Worm (Caenorhabditis elegans) whole organism, L3 larva: ENCODE measurements around the gene ZC250.4.

ENCODE experiments used
- ama-1 ChIP-seq: fragments of 150-350 bp; optimal IDR thresholded peaks from 2 replicates; lab custom pipeline; 2018
- ceh-82 ChIP-seq: fragments of 150-350 bp; optimal IDR thresholded peaks from 2 replicates; lab custom pipeline; 2014; ENCODE audit warnings: missing biosample characterization, missing genetic modification characterization
- elt-1 ChIP-seq: fragments of 150-350 bp; optimal IDR thresholded peaks from 2 replicates; lab custom pipeline; 2014; ENCODE audit warnings: missing biosample characterization, missing genetic modification characterization
- fos-1 ChIP-seq: fragments of 150-350 bp; optimal IDR thresholded peaks from 2 replicates; lab custom pipeline; 2014; ENCODE audit warnings: missing biosample characterization, missing genetic modification characterization
- jun-1 ChIP-seq: fragments of 150-350 bp; optimal IDR thresholded peaks from 2 replicates; lab custom pipeline; 2014; ENCODE audit warnings: missing biosample characterization, missing genetic modification reagents, missing genetic modification characterization
- mdl-1 ChIP-seq: fragments of 150-350 bp; optimal IDR thresholded peaks from 2 replicates; lab custom pipeline; 2014; ENCODE audit warnings: missing biosample characterization, missing genetic modification characterization
- nfya-1 ChIP-seq: sonication (generic microtip); optimal IDR thresholded peaks from 2 replicates; lab custom pipeline; 2017; ENCODE audit warnings: missing genetic modification characterization, mild to moderate bottlenecking, missing compliant biosample characterization, antibody characterized with exemption, moderate library complexity; ENCODE audit not compliant: insufficient read depth
- nhr-28 ChIP-seq: fragments of 150-350 bp; optimal IDR thresholded peaks from 2 replicates; lab custom pipeline; 2014; ENCODE audit warnings: missing biosample characterization, missing genetic modification characterization
- nhr-76 ChIP-seq: fragments of 150-350 bp; sonication (generic microtip); optimal IDR thresholded peaks from 5 replicates; lab custom pipeline; 2014; ENCODE audit warnings: missing biosample characterization, missing genetic modification characterization
- snpc-4 ChIP-seq: fragments of 150-350 bp; optimal IDR thresholded peaks from 2 replicates; lab custom pipeline; 2014; ENCODE audit warnings: missing biosample characterization, missing genetic modification characterization
- tbx-2 ChIP-seq: sonication (generic microtip); optimal IDR thresholded peaks from 2 replicates; lab custom pipeline; 2016; ENCODE audit warnings: mild to moderate bottlenecking, missing genetic modification characterization, missing compliant biosample characterization
- zag-1 ChIP-seq: fragments of 150-350 bp; optimal IDR thresholded peaks from 2 replicates; lab custom pipeline; 2014; ENCODE audit warnings: missing biosample characterization, missing genetic modification characterization
- ztf-11 ChIP-seq: fragments of 150-350 bp; optimal IDR thresholded peaks from 2 replicates; lab custom pipeline; 2014; ENCODE audit warnings: missing biosample characterization, missing genetic modification characterization

- TF ChIP-seq zag-1 (tag; lab: Kevin White, UChicago) (no peak), ztf-11 (tag; lab: Kevin White, UChicago) (no peak), nhr-28 (no peak), fos-1 (tag; lab: Kevin White, UChicago) (no peak), jun-1 (tag; lab: Kevin White, UChicago) (no peak), tbx-2 (tag; lab: Kevin White, UChicago) (no peak), mdl-1 (tag; lab: Kevin White, UChicago) (no peak), elt-1 (tag; lab: Kevin White, UChicago) (no peak), ama-1 (lab: Kevin White, UChicago) (no peak), ceh-82 (no peak), snpc-4 (tag; lab: Kevin White, UChicago) (no peak), nfya-1 (tag; lab: Kevin White, UChicago) (no peak), nhr-76 (no peak)
These were observed 42.9 kb downstream of the ZC250.4 start for ce11 chrV:5769999-5770398.
